Worm (Caenorhabditis elegans) whole organism, midembryonic: ENCODE results near the gene T03F7.5.

ENCODE experiments used
- T22C8.4 ChIP-seq: fragments of 200-800 bp; sonication (Bioruptor generic); IDR thresholded peaks from 2 replicates; pipeline ENCODE4 v1.3.6; 2022; ENCODE audit warnings: missing genetic modification characterization, missing compliant biosample characterization
- cog-1 ChIP-seq: sonication (generic microtip); optimal IDR thresholded peaks from 2 replicates; lab custom pipeline; 2016; ENCODE audit warnings: missing genetic modification characterization, missing compliant biosample characterization
- flt-1 ChIP-seq: fragments of 200-800 bp; sonication (Bioruptor generic); IDR thresholded peaks from 2 replicates; pipeline ENCODE4 v1.3.6; 2022; ENCODE audit warnings: missing genetic modification characterization, missing compliant biosample characterization
- klf-2 ChIP-seq: fragments of 200-800 bp; sonication (Bioruptor generic); conservative IDR thresholded peaks from 2 replicates; pipeline ENCODE4 v1.3.6; 2022; ENCODE audit warnings: missing genetic modification reagents, missing genetic modification characterization, missing compliant biosample characterization
- med-1 ChIP-seq: sonication (generic microtip); optimal IDR thresholded peaks from 2 replicates; lab custom pipeline; 2017; ENCODE audit warnings: missing genetic modification characterization, mild to moderate bottlenecking, missing compliant biosample characterization, antibody characterized with exemption, missing genetic modification reagents; ENCODE audit not compliant: insufficient read depth
- ref-1 ChIP-seq: fragments of 200-800 bp; sonication (Bioruptor generic); conservative IDR thresholded peaks from 2 replicates; pipeline ENCODE4 v1.3.6; 2022; ENCODE audit warnings: missing genetic modification reagents, missing genetic modification characterization, missing compliant biosample characterization
- tab-1 ChIP-seq: fragments of 200-800 bp; sonication (Bioruptor generic); IDR thresholded peaks from 2 replicates; pipeline ENCODE4 v1.3.6; 2022; ENCODE audit warnings: missing genetic modification characterization, missing compliant biosample characterization
- ztf-23 ChIP-seq: fragments of 200-800 bp; sonication (Bioruptor generic); IDR thresholded peaks from 2 replicates; pipeline ENCODE4 v1.3.6; 2022; ENCODE audit warnings: missing genetic modification reagents, missing genetic modification characterization, missing compliant biosample characterization
- ztf-29 ChIP-seq: fragments of 200-800 bp; sonication (Bioruptor generic); IDR thresholded peaks from 2 replicates; pipeline ENCODE4 v1.3.6; 2022; ENCODE audit warnings: missing genetic modification reagents, missing genetic modification characterization, missing compliant biosample characterization

The T03F7.5 gene

ce11 chrV:11331811-11332210 lies 33.3 kb upstream of the T03F7.5 start:
- TF ChIP-seq ztf-29 (GFP tag; lab: Robert Waterston, UW) (0 out of 2 replicates have a peak, but pooled peaks have one; percentile 41), T22C8.4 (GFP tag; lab: Robert Waterston, UW) (peak; percentile 26; the same call in 1 of the 2 replicates)

ce11 chrV:11329100-11329499 lies 30.6 kb upstream of the T03F7.5 start, which contains the start of gene F47G9.6:
Gene F47G9.6 (plus strand): TSS chrV:11329400.
- TF ChIP-seq ztf-29 (GFP tag; lab: Robert Waterston, UW) (no peak), T22C8.4 (GFP tag; lab: Robert Waterston, UW) (no peak), ztf-23 (no peak), cog-1 (no peak), tab-1 (GFP tag; lab: Robert Waterston, UW) (no peak), flt-1 (GFP tag; lab: Robert Waterston, UW) (no peak), med-1 (GFP tag; lab: Kevin White, UChicago) (no peak), ref-1 (no peak), klf-2 (GFP tag; lab: Robert Waterston, UW) (no peak)

ce11 chrV:11326914-11327367 lies 28.4 kb upstream of the T03F7.5 start, which contains the start of gene tmed-10:
Gene tmed-10 (minus strand): TSS chrV:11326964.
- TF ChIP-seq tab-1 (GFP tag; lab: Robert Waterston, UW) (no peak), ztf-29 (GFP tag; lab: Robert Waterston, UW) (no peak), klf-2 (GFP tag; lab: Robert Waterston, UW) (no peak), T22C8.4 (GFP tag; lab: Robert Waterston, UW) (0 out of 2 replicates have a peak, but pooled peaks have one; percentile 25), ref-1 (no peak), cog-1 (no peak), ztf-23 (peak; percentile 63; the same call in 1 of the 2 replicates), flt-1 (GFP tag; lab: Robert Waterston, UW) (peak; percentile 55; the same call in 1 of the 2 replicates)

ce11 chrV:11323720-11324119 lies 25.2 kb upstream of the T03F7.5 start, which contains the start of gene str-141:
Gene str-141 (minus strand): TSS chrV:11323820.
- no peak for TF ChIP-seq T22C8.4 (GFP tag; lab: Robert Waterston, UW)
- TF ChIP-seq ztf-29 (GFP tag; lab: Robert Waterston, UW) = no peak
- no peak for TF ChIP-seq flt-1 (GFP tag; lab: Robert Waterston, UW)
- no peak for TF ChIP-seq klf-2 (GFP tag; lab: Robert Waterston, UW)
- no peak for TF ChIP-seq med-1 (GFP tag; lab: Kevin White, UChicago)
- no peak for TF ChIP-seq tab-1 (GFP tag; lab: Robert Waterston, UW)
- TF ChIP-seq ref-1 = no peak
- TF ChIP-seq ztf-23 = no peak
- TF ChIP-seq cog-1 = no peak

DNA sequence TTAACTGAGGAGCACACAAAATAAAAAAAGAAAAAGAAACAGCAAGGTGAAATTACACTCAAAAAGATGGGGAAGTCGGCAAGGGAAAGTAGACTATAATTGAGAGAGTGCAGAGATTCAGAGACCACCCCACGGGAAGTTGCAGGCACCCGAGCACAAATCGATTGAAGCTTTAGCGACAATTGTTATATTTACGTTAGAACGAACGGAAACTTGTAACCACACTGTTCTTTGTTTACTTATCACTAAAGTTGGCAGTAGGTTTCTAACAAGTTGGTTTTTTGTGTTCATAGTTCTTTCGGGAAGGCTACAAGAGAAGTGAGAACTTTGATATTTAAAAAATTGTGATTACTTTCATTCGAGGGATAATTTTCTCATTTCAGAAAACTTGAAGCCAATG lies 23.2 kb upstream of the T03F7.5 start, which contains the start of gene F47G9.4:
Gene F47G9.4, minus strand, starts transcription at position 98 of the 400 bp plus-strand sequence.
- no peak for TF ChIP-seq klf-2 (GFP tag; lab: Robert Waterston, UW)

DNA sequence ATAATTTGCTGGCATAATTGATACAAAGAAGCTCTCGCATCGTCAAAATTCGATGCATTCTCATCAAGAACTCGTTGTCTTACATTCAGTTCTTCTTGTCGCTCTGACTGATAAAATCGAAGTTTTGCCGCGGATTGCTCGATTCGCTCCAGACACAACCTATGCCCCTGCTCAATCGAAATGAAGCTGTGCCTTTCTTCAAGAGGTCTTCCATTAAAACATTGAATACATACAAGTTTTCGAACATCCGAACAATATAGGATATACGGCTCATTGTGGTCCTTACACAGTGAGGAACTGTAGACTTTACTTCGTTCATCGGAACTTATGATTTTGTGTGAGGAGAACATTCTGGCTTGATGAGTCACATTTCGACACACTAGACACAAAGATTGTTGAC lies 22.3 kb upstream of the T03F7.5 start:
- TF ChIP-seq ztf-23 (no peak), cog-1 (no peak), ztf-29 (GFP tag; lab: Robert Waterston, UW) (no peak), flt-1 (GFP tag; lab: Robert Waterston, UW) (no peak), med-1 (GFP tag; lab: Kevin White, UChicago) (no peak), tab-1 (GFP tag; lab: Robert Waterston, UW) (no peak), ref-1 (no peak), T22C8.4 (GFP tag; lab: Robert Waterston, UW) (no peak), klf-2 (GFP tag; lab: Robert Waterston, UW) (no peak)

DNA sequence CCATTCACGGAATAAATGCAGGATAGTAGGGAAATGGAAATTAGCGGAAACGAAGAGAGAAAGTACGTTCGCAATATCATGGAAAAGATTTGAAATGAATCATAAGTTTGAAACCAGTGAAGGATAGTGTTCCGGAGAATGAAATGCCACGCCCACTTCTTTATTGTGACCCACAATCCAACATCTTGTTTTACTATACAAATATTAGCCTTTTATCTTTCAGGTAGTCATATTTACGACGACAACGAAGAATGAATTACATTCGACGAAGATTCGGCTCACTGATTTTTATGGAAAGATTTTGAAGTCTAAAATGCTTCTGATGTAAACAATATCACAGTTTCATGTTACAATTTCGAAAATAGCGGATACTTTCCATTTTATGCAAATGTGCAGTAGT lies 18.3 kb upstream of the T03F7.5 start, which contains the start of gene cutl-18:
Gene cutl-18, minus strand, starts transcription at position 101 of the 400 bp plus-strand sequence.
- no peak for TF ChIP-seq ztf-29 (GFP tag; lab: Robert Waterston, UW)
- TF ChIP-seq ztf-23 = no peak
- TF ChIP-seq tab-1 (GFP tag; lab: Robert Waterston, UW) = no peak
- TF ChIP-seq cog-1 = no peak
- no peak for TF ChIP-seq flt-1 (GFP tag; lab: Robert Waterston, UW)
- no peak for TF ChIP-seq klf-2 (GFP tag; lab: Robert Waterston, UW)
- TF ChIP-seq med-1 (GFP tag; lab: Kevin White, UChicago) = no peak
- no peak for TF ChIP-seq ref-1
- TF ChIP-seq T22C8.4 (GFP tag; lab: Robert Waterston, UW) = no peak

ce11 chrV:11314025-11314880 lies 15.7 kb upstream of the T03F7.5 start:
- TF ChIP-seq cog-1 (peak; percentile 98), ztf-23 (peak; percentile 99), med-1 (GFP tag; lab: Kevin White, UChicago) (peak; percentile 96), ztf-29 (GFP tag; lab: Robert Waterston, UW) (peak; percentile 100), T22C8.4 (GFP tag; lab: Robert Waterston, UW) (peak; percentile 99), tab-1 (GFP tag; lab: Robert Waterston, UW) (peak; percentile 100), ref-1 (peak; percentile 99), klf-2 (GFP tag; lab: Robert Waterston, UW) (peak; percentile 100), flt-1 (GFP tag; lab: Robert Waterston, UW) (peak; percentile 99)

- no peak for TF ChIP-seq ref-1
- no peak for TF ChIP-seq med-1 (GFP tag; lab: Kevin White, UChicago)
- TF ChIP-seq T22C8.4 (GFP tag; lab: Robert Waterston, UW) = no peak
- no peak for TF ChIP-seq klf-2 (GFP tag; lab: Robert Waterston, UW)
- TF ChIP-seq cog-1 = no peak
- TF ChIP-seq flt-1 (GFP tag; lab: Robert Waterston, UW) = no peak
- TF ChIP-seq tab-1 (GFP tag; lab: Robert Waterston, UW) = no peak
- no peak for TF ChIP-seq ztf-29 (GFP tag; lab: Robert Waterston, UW)
- TF ChIP-seq ztf-23 = no peak
These were observed 14.4 kb upstream of the T03F7.5 start for ce11 chrV:11312904-11313303.
